Worm (Caenorhabditis elegans) whole organism, L4 larva: ENCODE measurements around the gene asp-3.

Source experiments
- D1046.2 ChIP-seq: fragments of 200-800 bp; sonication (Bioruptor generic); IDR thresholded peaks from 2 replicates; pipeline ENCODE4 v1.3.6; 2022; ENCODE audit warnings: missing genetic modification characterization, missing compliant biosample characterization
- F44E2.7 ChIP-seq: fragments of 200-800 bp; sonication (Bioruptor generic); IDR thresholded peaks from 2 replicates; pipeline ENCODE4 v2.1.2; 2022; ENCODE audit warnings: missing genetic modification characterization, missing compliant biosample characterization
- T20F7.1 ChIP-seq: fragments of 200-800 bp; sonication (Bioruptor generic); optimal IDR thresholded peaks from 2 replicates; lab custom pipeline; 2018; ENCODE audit warnings: mild to moderate bottlenecking, missing genetic modification characterization, missing compliant biosample characterization
- Y105C5A.15 ChIP-seq: fragments of 200-800 bp; sonication (Bioruptor generic); IDR thresholded peaks from 2 replicates; pipeline ENCODE4 v1.3.6; 2022; ENCODE audit warnings: missing genetic modification characterization, missing compliant biosample characterization
- ZK546.5 ChIP-seq, 2 experiments: sonication (generic microtip); optimal IDR thresholded peaks; 2 replicates each; lab custom pipeline; 2017; ENCODE audit warnings: missing biosample characterization in 2 of 2, missing genetic modification characterization in 2 of 2
- aha-1 ChIP-seq: fragments of 150-350 bp; peaks from one replicate; lab custom pipeline; 2014; ENCODE audit warnings: missing biosample characterization, missing genetic modification characterization
- aly-2 ChIP-seq: sonication (generic microtip); optimal IDR thresholded peaks from 2 replicates; lab custom pipeline; 2018; ENCODE audit warnings: missing biosample characterization, missing genetic modification characterization
- ama-1 ChIP-seq: fragments of 150-350 bp; optimal IDR thresholded peaks from 2 replicates; lab custom pipeline; 2014; ENCODE audit warnings: inconsistent platforms, mixed read lengths
- cey-2 ChIP-seq: sonication (generic microtip); optimal IDR thresholded peaks from 3 replicates; lab custom pipeline; 2017; ENCODE audit warnings: missing genetic modification characterization, mild to moderate bottlenecking, missing compliant biosample characterization, antibody characterized with exemption, borderline replicate concordance; ENCODE audit not compliant: insufficient read depth
- ctbp-1 ChIP-seq: fragments of 200-800 bp; sonication (Bioruptor generic); IDR thresholded peaks from 2 replicates; pipeline ENCODE4 v1.3.6; 2022; ENCODE audit warnings: missing genetic modification reagents, missing genetic modification characterization, missing compliant biosample characterization
- daf-19 ChIP-seq: fragments of 200-800 bp; sonication (Bioruptor generic); conservative IDR thresholded peaks from 2 replicates; pipeline ENCODE4 v1.3.6; 2022; ENCODE audit warnings: missing genetic modification characterization, missing compliant biosample characterization
- dmd-6 ChIP-seq: fragments of 200-800 bp; sonication (Bioruptor generic); IDR thresholded peaks from 2 replicates; pipeline ENCODE4 v1.3.6; 2022; ENCODE audit warnings: missing genetic modification reagents, missing genetic modification characterization, missing compliant biosample characterization
- dmd-8 ChIP-seq: fragments of 200-800 bp; sonication (Bioruptor generic); IDR thresholded peaks from 2 replicates; pipeline ENCODE4 v1.3.6; 2022; ENCODE audit warnings: missing genetic modification characterization, missing compliant biosample characterization
- dmd-9 ChIP-seq: fragments of 200-800 bp; sonication (Bioruptor generic); IDR thresholded peaks from 2 replicates; pipeline ENCODE4 v1.3.6; 2022; ENCODE audit warnings: missing genetic modification reagents, missing genetic modification characterization, missing compliant biosample characterization
- dpl-1 ChIP-seq: fragments of 150-350 bp; optimal IDR thresholded peaks from 2 replicates; lab custom pipeline; 2014; ENCODE audit warnings: missing biosample characterization, missing genetic modification reagents, missing genetic modification characterization
- duxl-1 ChIP-seq: sonication (generic microtip); optimal IDR thresholded peaks from 2 replicates; lab custom pipeline; 2016; ENCODE audit warnings: mild to moderate bottlenecking, missing genetic modification characterization, moderate library complexity, missing compliant biosample characterization; ENCODE audit not compliant: poor library complexity
- dve-1 ChIP-seq: sonication (generic microtip); optimal IDR thresholded peaks from 2 replicates; lab custom pipeline; 2017; ENCODE audit warnings: antibody characterized with exemption, mild to moderate bottlenecking, missing genetic modification characterization, missing compliant biosample characterization; ENCODE audit not compliant: insufficient read depth
- fos-1 ChIP-seq: fragments of 150-350 bp; optimal IDR thresholded peaks from 2 replicates; lab custom pipeline; 2014; ENCODE audit warnings: missing biosample characterization, missing genetic modification characterization
- hlh-30 ChIP-seq: sonication (generic microtip); optimal IDR thresholded peaks from 2 replicates; lab custom pipeline; 2017; ENCODE audit warnings: antibody characterized with exemption, mild to moderate bottlenecking, missing genetic modification characterization, missing compliant biosample characterization; ENCODE audit not compliant: insufficient read depth
- jun-1 ChIP-seq: fragments of 150-350 bp; optimal IDR thresholded peaks from 2 replicates; lab custom pipeline; 2014; ENCODE audit warnings: missing biosample characterization, missing genetic modification reagents, missing genetic modification characterization
- lin-15B ChIP-seq: fragments of 150-350 bp; sonication (generic microtip); optimal IDR thresholded peaks from 3 replicates; lab custom pipeline; 2014; ENCODE audit warnings: missing biosample characterization, missing genetic modification characterization
- lin-38 ChIP-seq: fragments of 200-800 bp; sonication (Bioruptor generic); IDR thresholded peaks from 2 replicates; pipeline ENCODE4 v1.3.6; 2022; ENCODE audit warnings: missing genetic modification reagents, missing genetic modification characterization, missing compliant biosample characterization
- lin-39 ChIP-seq: fragments of 150-350 bp; optimal IDR thresholded peaks from 2 replicates; lab custom pipeline; 2014; ENCODE audit warnings: missing biosample characterization, missing genetic modification reagents, missing genetic modification characterization
- lir-3 ChIP-seq: sonication (generic microtip); optimal IDR thresholded peaks from 2 replicates; lab custom pipeline; 2016; ENCODE audit warnings: mild to moderate bottlenecking, missing genetic modification characterization, missing compliant biosample characterization
- lsy-2 ChIP-seq, 2 experiments: fragments of 150-350 bp in 1 of 2; sonication (generic microtip) in 1 of 2; optimal IDR thresholded peaks; 2 replicates each; lab custom pipeline; 2014 to 2017; ENCODE audit warnings: missing biosample characterization in 2 of 2, missing genetic modification characterization in 2 of 2
- madf-9 ChIP-seq: fragments of 200-800 bp; sonication (Bioruptor generic); conservative IDR thresholded peaks from 2 replicates; pipeline ENCODE4 v1.3.6; 2022; ENCODE audit warnings: missing genetic modification reagents, missing genetic modification characterization, missing compliant biosample characterization
- mdt-29 ChIP-seq: fragments of 200-800 bp; sonication (Bioruptor generic); IDR thresholded peaks from 2 replicates; pipeline ENCODE4 v1.3.6; 2022; ENCODE audit warnings: missing genetic modification reagents, missing genetic modification characterization, missing compliant biosample characterization
- nhr-10 ChIP-seq: fragments of 150-350 bp; optimal IDR thresholded peaks from 2 replicates; lab custom pipeline; 2014; ENCODE audit warnings: missing biosample characterization, missing genetic modification characterization
- nhr-102 ChIP-seq: sonication (generic microtip); optimal IDR thresholded peaks from 2 replicates; lab custom pipeline; 2016; ENCODE audit warnings: mild to moderate bottlenecking, missing genetic modification characterization, moderate library complexity, missing compliant biosample characterization
- nhr-237 ChIP-seq: sonication (generic microtip); optimal IDR thresholded peaks from 2 replicates; lab custom pipeline; 2017; ENCODE audit warnings: missing biosample characterization, missing genetic modification characterization
- nhr-42 ChIP-seq: fragments of 200-800 bp; sonication (Bioruptor generic); IDR thresholded peaks from 2 replicates; pipeline ENCODE4 v1.3.6; 2022; ENCODE audit warnings: missing genetic modification characterization, missing compliant biosample characterization
- nhr-6 ChIP-seq: fragments of 150-350 bp; optimal IDR thresholded peaks from 2 replicates; lab custom pipeline; 2014; ENCODE audit warnings: missing biosample characterization, missing genetic modification characterization
- pha-4 ChIP-seq, 2 experiments: fragments of 150-350 bp in 1 of 2; fragments of 200-800 bp in 1 of 2; sonication (Bioruptor generic) in 1 of 2; IDR thresholded peaks in 1 of 2; optimal IDR thresholded peaks in 1 of 2; 2 replicates each; pipeline versions ENCODE4 v1.3.6 to Lab custom; 2014 to 2022; ENCODE audit warnings: missing genetic modification characterization in 2 of 2, missing genetic modification reagents in 2 of 2, missing biosample characterization in 1 of 2, missing compliant biosample characterization in 1 of 2
- php-3 ChIP-seq: fragments of 200-800 bp; sonication (Bioruptor generic); IDR thresholded peaks from 2 replicates; pipeline ENCODE4 v1.3.6; 2022; ENCODE audit warnings: missing genetic modification reagents, missing genetic modification characterization, missing compliant biosample characterization
- pqm-1 ChIP-seq: sonication (generic microtip); optimal IDR thresholded peaks from 2 replicates; lab custom pipeline; 2017; ENCODE audit warnings: missing biosample characterization, missing genetic modification characterization
- saeg-2 ChIP-seq: fragments of 200-800 bp; sonication (Bioruptor generic); IDR thresholded peaks from 2 replicates; pipeline ENCODE4 v1.3.6; 2022; ENCODE audit warnings: missing genetic modification reagents, missing genetic modification characterization, missing compliant biosample characterization
- sdz-12 ChIP-seq: fragments of 200-800 bp; sonication (Bioruptor generic); optimal IDR thresholded peaks from 2 replicates; lab custom pipeline; 2018; ENCODE audit warnings: mild to moderate bottlenecking, missing genetic modification characterization, missing compliant biosample characterization
- set-16 ChIP-seq: fragments of 200-800 bp; sonication (Bioruptor generic); IDR thresholded peaks from 2 replicates; pipeline ENCODE4 v1.3.6; 2022; ENCODE audit warnings: missing genetic modification reagents, missing genetic modification characterization, missing compliant biosample characterization
- skn-1 ChIP-seq: fragments of 150-350 bp; optimal IDR thresholded peaks from 2 replicates; lab custom pipeline; 2014; ENCODE audit warnings: missing biosample characterization, missing genetic modification characterization
- snpc-1.2 ChIP-seq: fragments of 200-800 bp; sonication (Bioruptor generic); IDR thresholded peaks from 2 replicates; pipeline ENCODE4 v1.3.6; 2022; ENCODE audit warnings: missing genetic modification reagents, missing genetic modification characterization, missing compliant biosample characterization
- spr-3 ChIP-seq: fragments of 200-800 bp; sonication (Bioruptor generic); optimal IDR thresholded peaks from 2 replicates; lab custom pipeline; 2018; ENCODE audit warnings: mild to moderate bottlenecking, missing genetic modification characterization, missing compliant biosample characterization
- tag-97 ChIP-seq: fragments of 200-800 bp; sonication (Bioruptor generic); IDR thresholded peaks from 2 replicates; pipeline ENCODE4 v1.3.6; 2022; ENCODE audit warnings: missing genetic modification characterization, missing compliant biosample characterization
- ztf-11 ChIP-seq: fragments of 150-350 bp; optimal IDR thresholded peaks from 2 replicates; lab custom pipeline; 2014; ENCODE audit warnings: missing biosample characterization, missing genetic modification characterization

The asp-3 gene

ce11 chrX:6804857-6805256 lies 14.0 kb downstream of the asp-3 start (continued):
- TF ChIP-seq pha-4 (GFP tag; IDR thresholded peaks at IDR 0.05; lab: Robert Waterston, UW) (peak; percentile 23; the same call in 1 of the 2 replicates), pha-4 (tag; optimal IDR thresholded peaks at IDR 0.05; lab: Kevin White, UChicago) (no peak), nhr-102 (tag; lab: Kevin White, UChicago) (no peak), nhr-6 (tag; lab: Kevin White, UChicago) (peak; percentile 27), php-3 (GFP tag; lab: Robert Waterston, UW) (peak; percentile 69), dve-1 (tag; lab: Kevin White, UChicago) (peak; percentile 91), aha-1 (tag; lab: Kevin White, UChicago) (peak; percentile 76)

DNA sequence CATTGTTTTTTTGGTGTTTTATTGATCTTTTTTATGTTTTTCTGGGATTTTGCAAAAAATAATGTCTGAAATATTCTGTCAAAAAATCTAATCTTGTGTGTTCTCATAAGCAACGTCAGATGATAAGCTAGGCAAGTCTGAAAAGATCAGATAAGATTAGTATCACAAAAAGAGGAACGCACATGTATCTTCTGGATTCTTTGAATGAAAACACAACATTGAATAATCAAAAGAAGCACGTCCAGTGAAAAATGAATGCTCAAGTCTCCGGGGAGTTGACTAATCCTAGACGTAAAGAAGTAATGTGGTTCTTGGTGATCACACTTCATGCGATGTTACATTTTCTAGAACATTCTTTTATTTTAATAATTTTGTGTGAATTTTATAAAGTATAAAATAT lies 14.6 kb downstream of the asp-3 start:
- TF ChIP-seq fos-1 (tag; lab: Kevin White, UChicago): no peak
- no peak for TF ChIP-seq ctbp-1 (GFP tag; lab: Robert Waterston, UW)
- no peak for TF ChIP-seq skn-1 (tag; lab: Kevin White, UChicago)
- TF ChIP-seq ztf-11 (tag; lab: Kevin White, UChicago): no peak
- TF ChIP-seq lin-39: no peak

- TF ChIP-seq fos-1 (tag; lab: Kevin White, UChicago) (no peak), lir-3 (tag; lab: Kevin White, UChicago) (no peak), php-3 (GFP tag; lab: Robert Waterston, UW) (no peak), dmd-9 (GFP tag; lab: Robert Waterston, UW) (no peak), Y105C5A.15 (GFP tag; lab: Robert Waterston, UW) (no peak), mdt-29 (GFP tag; lab: Robert Waterston, UW) (no peak), lsy-2 (tag; optimal IDR thresholded peaks at IDR 0.05; lab: Kevin White, UChicago) (no peak), nhr-42 (GFP tag; lab: Robert Waterston, UW) (no peak), duxl-1 (tag; lab: Kevin White, UChicago) (no peak), hlh-30 (tag; lab: Kevin White, UChicago) (no peak), ZK546.5 (tag; optimal IDR thresholded peaks at IDR 0.05; lab: Kevin White, UChicago) (no peak)
These were observed 15.6 kb downstream of the asp-3 start, which contains the start of gene atg-2 for ce11 chrX:6806463-6806862. TSS of gene atg-2 (plus strand) at chrX:6806763.

DNA sequence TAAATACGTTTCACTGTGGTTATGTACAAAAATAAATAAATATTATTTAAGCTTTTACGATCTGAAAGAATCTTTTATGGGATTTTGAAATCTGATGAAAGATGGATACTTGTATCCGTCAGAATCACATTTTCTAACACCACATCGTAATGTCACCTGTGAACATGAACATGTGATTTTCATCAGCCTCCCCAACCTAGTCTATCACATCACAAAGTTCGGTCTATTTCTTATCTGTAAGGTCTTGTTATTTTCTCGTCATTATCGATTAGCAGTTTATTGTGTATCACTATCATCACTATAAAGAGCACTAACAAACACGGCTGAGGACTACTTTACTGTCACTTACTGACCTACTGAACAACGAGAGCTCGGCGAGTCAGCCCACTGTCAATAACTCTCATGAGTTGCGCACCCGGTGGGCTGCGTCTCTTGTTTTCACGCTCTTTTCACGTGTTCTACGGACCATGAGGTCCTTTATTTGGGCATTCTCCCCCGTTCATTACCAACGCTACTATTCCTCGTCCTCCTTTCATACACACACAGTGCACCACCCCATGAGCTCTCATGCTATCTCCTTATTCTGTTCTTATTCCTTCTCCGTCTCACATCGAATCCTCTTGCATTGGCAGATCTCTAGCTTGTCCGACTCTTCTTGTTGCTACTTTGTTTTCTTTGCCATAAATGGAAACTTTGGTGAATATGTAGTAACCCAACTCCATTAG lies 16.4 kb downstream of the asp-3 start:
- TF ChIP-seq saeg-2: no peak
- no peak for TF ChIP-seq aly-2
- TF ChIP-seq dpl-1: no peak
- no peak for TF ChIP-seq madf-9 (GFP tag; lab: Robert Waterston, UW)
- TF ChIP-seq F44E2.7 (GFP tag; lab: Robert Waterston, UW): no peak
- no peak for TF ChIP-seq tag-97 (GFP tag; lab: Robert Waterston, UW)
- TF ChIP-seq jun-1 (tag; lab: Kevin White, UChicago): no peak
- no peak for TF ChIP-seq sdz-12 (GFP tag; lab: Kevin White, UChicago)
- peak; percentile 2 for TF ChIP-seq pqm-1 (tag; lab: Kevin White, UChicago)
- no peak for TF ChIP-seq daf-19
- TF ChIP-seq T20F7.1: peak; percentile 44
- peak; percentile 2 for TF ChIP-seq nhr-10
- no peak for TF ChIP-seq set-16 (GFP tag; lab: Robert Waterston, UW)
- no peak for TF ChIP-seq D1046.2
- no peak for TF ChIP-seq lin-39
- TF ChIP-seq lin-15B (tag; lab: Kevin White, UChicago): no peak
- no peak for TF ChIP-seq dmd-8 (GFP tag; lab: Robert Waterston, UW)
- TF ChIP-seq spr-3 (GFP tag; lab: Kevin White, UChicago): no peak
- TF ChIP-seq lsy-2 (tag; optimal IDR thresholded peaks at IDR 0.05; lab: Kevin White, UChicago): no peak
- TF ChIP-seq pha-4 (GFP tag; IDR thresholded peaks at IDR 0.05; lab: Robert Waterston, UW): no peak
- TF ChIP-seq pha-4 (tag; optimal IDR thresholded peaks at IDR 0.05; lab: Kevin White, UChicago): no peak
- TF ChIP-seq cey-2 (tag; lab: Kevin White, UChicago): no peak
- no peak for TF ChIP-seq snpc-1.2
- TF ChIP-seq lin-38 (GFP tag; lab: Robert Waterston, UW): no peak
- TF ChIP-seq dmd-6: peak; percentile 52; the same call in 1 of the 2 replicates
- TF ChIP-seq ama-1 (lab: Kevin White, UChicago): no peak
- TF ChIP-seq nhr-237: no peak
- TF ChIP-seq Y105C5A.15 (GFP tag; lab: Robert Waterston, UW): no peak
- TF ChIP-seq dve-1 (tag; lab: Kevin White, UChicago): peak; percentile 63
